Worm (Caenorhabditis elegans): ENCODE results near the gene T12A7.2.

DNA sequence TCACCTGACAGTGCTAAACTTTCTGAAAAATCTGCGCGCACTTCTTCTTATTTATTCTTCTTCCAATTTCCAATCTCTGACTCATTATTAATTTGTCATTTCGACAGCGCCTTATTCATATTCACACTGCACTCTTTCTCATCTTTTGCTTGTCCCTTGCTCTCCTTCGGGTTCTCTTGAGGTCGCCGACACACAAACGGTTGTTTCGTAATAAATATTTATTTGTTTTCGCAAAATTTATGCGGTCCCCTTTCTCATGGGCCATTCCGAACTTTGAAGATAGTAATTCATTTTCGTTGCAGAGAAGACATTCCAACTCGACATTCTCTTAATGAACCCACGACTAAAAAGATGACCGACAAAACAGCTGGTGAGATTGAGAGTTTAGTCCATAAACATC, 46.2 kb downstream of the T12A7.2 start, which contains the start of gene magi-1:
- TF ChIP-seq lsy-27 (tag; optimal IDR thresholded peaks at IDR 0.05; ENCODE audit: borderline replicate concordance, insufficient read depth) (no peak), efl-1 (GFP tag; optimal IDR thresholded peaks at IDR 0.05) (no peak), snpc-4 (GFP tag; optimal IDR thresholded peaks at IDR 0.05) (no peak), snpc-4 (tag; optimal IDR thresholded peaks at IDR 0.05) (no peak), ama-1 (optimal IDR thresholded peaks at IDR 0.05) (no peak), ama-1 (GFP tag; optimal IDR thresholded peaks at IDR 0.05) (no peak), unc-62 (GFP tag; optimal IDR thresholded peaks at IDR 0.05) (no peak), dpff-1 (tag; optimal IDR thresholded peaks at IDR 0.05) (no peak), B0019.2 (GFP tag; conservative IDR thresholded peaks at IDR 0.05) (no peak), ceh-27 (GFP tag; optimal IDR thresholded peaks at IDR 0.05) (no peak)

Measured in whole organism, young adult.